Fruit fly (Drosophila melanogaster) whole organism, embryonic: ENCODE results near the gene ftz.

Experiments used
- Abd-B ChIP-seq: fragments of 200-800 bp; sonication (Bioruptor generic); optimal IDR thresholded peaks from 2 replicates; lab custom pipeline; 2018; ENCODE audit warnings: missing biosample characterization, mild to moderate bottlenecking, missing genetic modification characterization, moderate library complexity
- Bgb ChIP-seq: fragments of 200-800 bp; sonication (Bioruptor generic); IDR thresholded peaks from 2 replicates; pipeline ENCODE4 v1.3.6; 2022; ENCODE audit warnings: missing biosample characterization, missing genetic modification characterization; ENCODE audit not compliant: partially characterized antibody
- Bteb2 ChIP-seq: fragments of 200-800 bp; sonication (Bioruptor generic); optimal IDR thresholded peaks from 2 replicates; lab custom pipeline; 2016; ENCODE audit warnings: missing biosample characterization, missing genetic modification characterization
- CG10431 ChIP-seq: fragments of 200-800 bp; sonication (Bioruptor generic); optimal IDR thresholded peaks from 3 replicates; lab custom pipeline; 2018; ENCODE audit warnings: missing biosample characterization, mild to moderate bottlenecking, missing genetic modification characterization
- CG11085 ChIP-seq: fragments of 200-800 bp; sonication (Bioruptor generic); IDR thresholded peaks from 2 replicates; pipeline ENCODE4 v1.3.6; 2022; ENCODE audit warnings: missing biosample characterization, missing genetic modification characterization
- CG11695 ChIP-seq: fragments of 200-800 bp; sonication (Bioruptor generic); IDR thresholded peaks from 3 replicates; pipeline ENCODE4 v1.3.6; 2022; ENCODE audit warnings: missing biosample characterization, missing genetic modification characterization
- CG14441 ChIP-seq: fragments of 200-800 bp; sonication (Bioruptor generic); IDR thresholded peaks from 2 replicates; pipeline ENCODE4 v1.3.6; 2022; ENCODE audit warnings: missing biosample characterization, missing genetic modification characterization
- CG15269 ChIP-seq: fragments of 200-800 bp; sonication (Bioruptor generic); optimal IDR thresholded peaks from 2 replicates; lab custom pipeline; 2018; ENCODE audit warnings: missing biosample characterization, mild to moderate bottlenecking, missing genetic modification characterization, moderate library complexity
- CG16863 ChIP-seq: fragments of 200-800 bp; sonication (Bioruptor generic); optimal IDR thresholded peaks from 3 replicates; lab custom pipeline; 2016; ENCODE audit warnings: missing biosample characterization, missing genetic modification characterization
- CG1832 ChIP-seq: fragments of 200-800 bp; sonication (Bioruptor generic); optimal IDR thresholded peaks from 2 replicates; lab custom pipeline; 2017; ENCODE audit warnings: missing biosample characterization, mild to moderate bottlenecking, missing genetic modification characterization, inconsistent platforms
- CG2202 ChIP-seq: fragments of 200-800 bp; sonication (Bioruptor generic); optimal IDR thresholded peaks from 2 replicates; lab custom pipeline; 2018; ENCODE audit warnings: missing biosample characterization, mild to moderate bottlenecking, missing genetic modification characterization
- CG6175 ChIP-seq: fragments of 200-800 bp; sonication (Bioruptor generic); IDR thresholded peaks from 3 replicates; pipeline ENCODE4 v1.3.6; 2022; ENCODE audit warnings: missing biosample characterization, missing genetic modification characterization
- CG6654 ChIP-seq: fragments of 200-800 bp; sonication (Bioruptor generic); optimal IDR thresholded peaks from 2 replicates; lab custom pipeline; 2017; ENCODE audit warnings: missing biosample characterization, mild to moderate bottlenecking, missing genetic modification characterization
- CG7357 ChIP-seq: fragments of 200-800 bp; sonication (Bioruptor generic); IDR thresholded peaks from 3 replicates; pipeline ENCODE4 v1.3.6; 2022; ENCODE audit warnings: missing biosample characterization, missing genetic modification characterization
- CG8388 ChIP-seq: fragments of 200-800 bp; sonication (Bioruptor generic); optimal IDR thresholded peaks from 2 replicates; lab custom pipeline; 2019; ENCODE audit warnings: missing biosample characterization, mild to moderate bottlenecking, missing genetic modification characterization, moderate library complexity
- CG8944 ChIP-seq: fragments of 200-800 bp; sonication (Bioruptor generic); optimal IDR thresholded peaks from 3 replicates; lab custom pipeline; 2016; ENCODE audit warnings: missing biosample characterization, missing genetic modification characterization
- CG9727 ChIP-seq: fragments of 200-800 bp; sonication (Bioruptor generic); optimal IDR thresholded peaks from 3 replicates; lab custom pipeline; 2017; ENCODE audit warnings: missing biosample characterization, mild to moderate bottlenecking, missing genetic modification characterization
- CG9932 ChIP-seq: fragments of 200-800 bp; sonication (Bioruptor generic); IDR thresholded peaks from 2 replicates; pipeline ENCODE4 v1.3.6; 2022; ENCODE audit warnings: missing biosample characterization, missing genetic modification characterization
- CoRest ChIP-seq: fragments of 200-800 bp; sonication (Bioruptor generic); optimal IDR thresholded peaks from 3 replicates; lab custom pipeline; 2018; ENCODE audit warnings: missing biosample characterization, mild to moderate bottlenecking, missing genetic modification characterization, moderate library complexity
- Doc2 ChIP-seq: fragments of 200-800 bp; sonication (Bioruptor generic); IDR thresholded peaks from 2 replicates; pipeline ENCODE4 v1.3.6; 2022; ENCODE audit warnings: missing biosample characterization, missing genetic modification characterization
- Doc3 ChIP-seq: fragments of 200-800 bp; sonication (Bioruptor generic); IDR thresholded peaks from 3 replicates; pipeline ENCODE4 v1.3.6; 2022; ENCODE audit warnings: missing biosample characterization, missing genetic modification characterization; ENCODE audit not compliant: partially characterized antibody
- Ets65A ChIP-seq: fragments of 200-800 bp; sonication (Bioruptor generic); peaks from one replicate; lab custom pipeline; 2016; ENCODE audit warnings: missing biosample characterization, missing genetic modification characterization
- Fer1 ChIP-seq: fragments of 200-800 bp; sonication (Bioruptor generic); optimal IDR thresholded peaks from 2 replicates; lab custom pipeline; 2017; ENCODE audit warnings: missing biosample characterization, mild to moderate bottlenecking, missing genetic modification characterization
- Lim3 ChIP-seq: fragments of 200-800 bp; sonication (Bioruptor generic); IDR thresholded peaks from 2 replicates; pipeline ENCODE4 v1.3.6; 2022; ENCODE audit warnings: missing biosample characterization, missing genetic modification characterization
- MESR4 ChIP-seq: fragments of 200-800 bp; sonication (Bioruptor generic); optimal IDR thresholded peaks from 2 replicates; lab custom pipeline; 2018; ENCODE audit warnings: missing biosample characterization, mild to moderate bottlenecking, missing genetic modification characterization, moderate library complexity
- Mad ChIP-seq: fragments of 200-800 bp; sonication (Bioruptor generic); optimal IDR thresholded peaks from 2 replicates; lab custom pipeline; 2016; ENCODE audit warnings: missing biosample characterization, missing genetic modification characterization
- NC2β ChIP-seq: fragments of 200-800 bp; sonication (Bioruptor generic); optimal IDR thresholded peaks from 2 replicates; lab custom pipeline; 2016; ENCODE audit warnings: missing biosample characterization, missing genetic modification characterization
- NFAT ChIP-seq: fragments of 200-800 bp; sonication (Bioruptor generic); IDR thresholded peaks from 2 replicates; pipeline ENCODE4 v1.3.6; 2022; ENCODE audit warnings: missing biosample characterization, missing genetic modification characterization
- Nf-YA ChIP-seq: fragments of 200-800 bp; sonication (Bioruptor generic); IDR thresholded peaks from 2 replicates; pipeline ENCODE4 v1.3.6; 2022; ENCODE audit warnings: missing biosample characterization, missing genetic modification characterization
- Trl ChIP-seq, 3 experiments: fragments of >200 bp in 2 of 3; fragments of 200-800 bp in 1 of 3; sonication (Bioruptor generic) in 1 of 3; optimal IDR thresholded peaks; 2 replicates in 1 of 3; 3 replicates in 2 of 3; lab custom pipeline; 2016 to 2017; ENCODE audit warnings: missing biosample characterization in 1 of 3, missing genetic modification characterization in 1 of 3
- aop ChIP-seq: fragments of 200-800 bp; sonication (Bioruptor generic); IDR thresholded peaks from 2 replicates; pipeline ENCODE4 v1.3.6; 2022; ENCODE audit warnings: missing biosample characterization, missing genetic modification characterization
- danr ChIP-seq: fragments of 200-800 bp; sonication (Bioruptor generic); IDR thresholded peaks from 2 replicates; pipeline ENCODE4 v1.3.6; 2022; ENCODE audit warnings: missing biosample characterization, missing genetic modification characterization
- fd3F ChIP-seq: fragments of 200-800 bp; sonication (Bioruptor generic); optimal IDR thresholded peaks from 2 replicates; lab custom pipeline; 2018; ENCODE audit warnings: missing biosample characterization, mild to moderate bottlenecking, missing genetic modification characterization, moderate library complexity
- grau ChIP-seq: fragments of 200-800 bp; optimal IDR thresholded peaks from 3 replicates; lab custom pipeline; 2019; ENCODE audit warnings: missing biosample characterization, mild to moderate bottlenecking, missing genetic modification characterization, moderate library complexity
- her ChIP-seq: fragments of 200-800 bp; sonication (Bioruptor generic); optimal IDR thresholded peaks from 2 replicates; lab custom pipeline; 2016; ENCODE audit warnings: missing biosample characterization, missing genetic modification characterization
- mirr ChIP-seq: fragments of 200-800 bp; sonication (Bioruptor generic); optimal IDR thresholded peaks from 3 replicates; lab custom pipeline; 2018; ENCODE audit warnings: missing biosample characterization, mild to moderate bottlenecking, missing genetic modification characterization
- nmo ChIP-seq: fragments of 200-800 bp; sonication (Bioruptor generic); optimal IDR thresholded peaks from 2 replicates; lab custom pipeline; 2018; ENCODE audit warnings: missing biosample characterization, mild to moderate bottlenecking, missing genetic modification characterization, moderate library complexity
- onecut ChIP-seq: fragments of 200-800 bp; sonication (Bioruptor generic); IDR thresholded peaks from 2 replicates; pipeline ENCODE4 v1.3.6; 2022; ENCODE audit warnings: missing biosample characterization, missing genetic modification characterization
- peb ChIP-seq: fragments of 200-800 bp; sonication (Bioruptor generic); IDR thresholded peaks from 2 replicates; pipeline ENCODE4 v1.3.6; 2022; ENCODE audit warnings: missing biosample characterization, missing genetic modification characterization
- sc ChIP-seq, 3 experiments: fragments of >200 bp in 2 of 3; fragments of 200-800 bp in 1 of 3; sonication (Bioruptor generic) in 1 of 3; optimal IDR thresholded peaks; 2 replicates in 2 of 3; 3 replicates in 1 of 3; lab custom pipeline; 2017; ENCODE audit warnings: mild to moderate bottlenecking in 1 of 3, missing biosample characterization in 1 of 3, missing genetic modification characterization in 1 of 3, missing genetic modification reagents in 1 of 3
- sens-2 ChIP-seq: fragments of 200-800 bp; sonication (Bioruptor generic); IDR thresholded peaks from 2 replicates; pipeline ENCODE4 v1.3.6; 2022; ENCODE audit warnings: missing biosample characterization, missing genetic modification characterization
- stwl ChIP-seq: fragments of 200-800 bp; sonication (Bioruptor generic); optimal IDR thresholded peaks from 3 replicates; lab custom pipeline; 2018; ENCODE audit warnings: missing biosample characterization, mild to moderate bottlenecking, missing genetic modification characterization, moderate library complexity
- sug ChIP-seq: fragments of 200-800 bp; optimal IDR thresholded peaks from 2 replicates; lab custom pipeline; 2019; ENCODE audit warnings: missing biosample characterization, mild to moderate bottlenecking, missing genetic modification characterization, moderate library complexity
- tio ChIP-seq: fragments of 200-800 bp; sonication (Bioruptor generic); optimal IDR thresholded peaks from 2 replicates; lab custom pipeline; 2017; ENCODE audit warnings: missing biosample characterization, missing genetic modification characterization, inconsistent platforms
- trem ChIP-seq: fragments of 200-800 bp; optimal IDR thresholded peaks from 3 replicates; lab custom pipeline; 2019; ENCODE audit warnings: missing biosample characterization, mild to moderate bottlenecking, missing genetic modification characterization, moderate library complexity
- unc-4 ChIP-seq: fragments of 200-800 bp; sonication (Bioruptor generic); IDR thresholded peaks from 2 replicates; pipeline ENCODE4 v1.3.6; 2022; ENCODE audit warnings: missing biosample characterization, missing genetic modification characterization; ENCODE audit not compliant: partially characterized antibody
- vfl ChIP-seq: fragments of 200-800 bp; sonication (Bioruptor generic); optimal IDR thresholded peaks from 2 replicates; lab custom pipeline; 2016; ENCODE audit warnings: missing biosample characterization, missing genetic modification characterization
- zen2 ChIP-seq: fragments of 200-800 bp; sonication (Bioruptor generic); IDR thresholded peaks from 3 replicates; pipeline ENCODE4 v1.3.6; 2022; ENCODE audit warnings: missing biosample characterization, missing genetic modification characterization; ENCODE audit not compliant: partially characterized antibody
- zf30C ChIP-seq: fragments of 200-800 bp; sonication (Bioruptor generic); optimal IDR thresholded peaks from 3 replicates; lab custom pipeline; 2018; ENCODE audit warnings: missing biosample characterization, mild to moderate bottlenecking, missing genetic modification characterization

ftz gene

dm6 chr3R:6881264-6882014 is 17.3 kb downstream of the ftz start (continued):
- TF ChIP-seq CG9727 (GFP tag; lab: Kevin White, UChicago) (peak; percentile 86), CG6175 (no peak), sens-2 (no peak), unc-4 (no peak), Lim3 (GFP tag; lab: Robert Waterston, UW) (no peak), aop (GFP tag; lab: Robert Waterston, UW) (no peak), her (GFP tag; lab: Kevin White, UChicago) (peak; percentile 21), CG15269 (tag; lab: Kevin White, UChicago) (no peak), Nf-YA (no peak), danr (no peak), MESR4 (GFP tag; lab: Kevin White, UChicago) (no peak), Doc2 (no peak), tio (GFP tag; lab: Kevin White, UChicago) (peak; percentile 54), Doc3 (GFP tag; lab: Robert Waterston, UW) (no peak), sc (optimal IDR thresholded peaks at IDR 0.05; lab: Kevin White, UChicago) (no peak), sc (GFP tag; optimal IDR thresholded peaks at IDR 0.05; lab: Kevin White, UChicago) (peak; percentile 62), CG16863 (GFP tag; lab: Kevin White, UChicago) (peak; percentile 71), trem (peak; percentile 75), CG11085 (GFP tag; lab: Robert Waterston, UW) (no peak), CG10431 (peak; percentile 23), CG9932 (GFP tag; lab: Robert Waterston, UW) (no peak), Bgb (GFP tag; lab: Robert Waterston, UW) (no peak), CG1832 (GFP tag; lab: Kevin White, UChicago) (no peak), mirr (GFP tag; lab: Kevin White, UChicago) (no peak), NC2β (peak; percentile 58), nmo (GFP tag; lab: Kevin White, UChicago) (peak; percentile 82), zen2 (no peak), zf30C (peak; percentile 97), grau (tag; lab: Kevin White, UChicago) (no peak), sug (tag; lab: Kevin White, UChicago) (no peak), Fer1 (GFP tag; lab: Kevin White, UChicago) (no peak), fd3F (GFP tag; lab: Kevin White, UChicago) (no peak), CG8388 (GFP tag; lab: Kevin White, UChicago) (peak; percentile 75), CG8944 (GFP tag; lab: Kevin White, UChicago) (peak; percentile 52), NFAT (GFP tag; lab: Robert Waterston, UW) (no peak), Bteb2 (GFP tag; lab: Kevin White, UChicago) (no peak), onecut (GFP tag; lab: Robert Waterston, UW) (peak; percentile 37; the same call in 1 of the 2 replicates), vfl (GFP tag; lab: Kevin White, UChicago) (no peak), stwl (tag; lab: Kevin White, UChicago) (no peak), Abd-B (GFP tag; lab: Kevin White, UChicago) (peak; percentile 14), peb (GFP tag; lab: Robert Waterston, UW) (peak; percentile 57; the same call in 1 of the 2 replicates), CG7357 (GFP tag; lab: Robert Waterston, UW) (peak; percentile 11; the same call in 1 of the 3 replicates), Mad (peak; percentile 32), CG14441 (GFP tag; lab: Robert Waterston, UW) (peak; percentile 32; the same call in 1 of the 2 replicates), Ets65A (peak; percentile 90), CG2202 (tag; lab: Kevin White, UChicago) (peak; percentile 68), Trl (optimal IDR thresholded peaks at IDR 0.05; lab: Kevin White, UChicago) (no peak), Trl (GFP tag; optimal IDR thresholded peaks at IDR 0.05; lab: Kevin White, UChicago) (peak; percentile 53), CoRest (tag; lab: Kevin White, UChicago) (peak; percentile 80), CG6654 (GFP tag; lab: Kevin White, UChicago) (peak; percentile 48), CG11695 (GFP tag; lab: Robert Waterston, UW) (no peak)
